Worm (Caenorhabditis elegans) whole organism, young adult: ENCODE results near the gene F54E4.2.

Experiments used
- F49E8.2 ChIP-seq: sonication (generic microtip); optimal IDR thresholded peaks from 3 replicates; lab custom pipeline; 2017; ENCODE audit warnings: missing genetic modification characterization, mild to moderate bottlenecking, missing compliant biosample characterization, antibody characterized with exemption, moderate library complexity; ENCODE audit not compliant: insufficient read depth
- dpff-1 ChIP-seq: sonication (generic microtip); optimal IDR thresholded peaks from 2 replicates; lab custom pipeline; 2017; ENCODE audit warnings: mild to moderate bottlenecking, missing genetic modification characterization, missing compliant biosample characterization
- dpl-1 ChIP-seq: fragments of 150-350 bp; optimal IDR thresholded peaks from 2 replicates; lab custom pipeline; 2014; ENCODE audit warnings: missing biosample characterization, missing genetic modification reagents, missing genetic modification characterization
- hlh-12 ChIP-seq: sonication (generic microtip); optimal IDR thresholded peaks from 2 replicates; lab custom pipeline; 2016; ENCODE audit warnings: missing genetic modification characterization, missing compliant biosample characterization
- snpc-4 ChIP-seq, 5 experiments: fragments of 150-350 bp in 1 of 5; sonication (generic microtip) in 4 of 5; optimal IDR thresholded peaks; 2 replicates each; lab custom pipeline; 2014 to 2018; ENCODE audit warnings: missing genetic modification characterization in 5 of 5, missing biosample characterization in 3 of 5, antibody characterized with exemption in 2 of 5, mild to moderate bottlenecking in 2 of 5, missing compliant biosample characterization in 2 of 5, missing genotype in 2 of 5, moderate library complexity in 2 of 5, missing genetic modification reagents in 1 of 5
- zim-3 ChIP-seq: sonication (generic microtip); optimal IDR thresholded peaks from 2 replicates; lab custom pipeline; 2017; ENCODE audit warnings: mild to moderate bottlenecking, missing genetic modification characterization, moderate library complexity, missing compliant biosample characterization
- ztf-25 ChIP-seq: fragments of 200-800 bp; sonication (Bioruptor generic); IDR thresholded peaks from 2 replicates; pipeline ENCODE4 v1.3.6; 2022; ENCODE audit warnings: missing genetic modification reagents, missing genetic modification characterization, missing compliant biosample characterization

- TF ChIP-seq ztf-25 (no peak), zim-3 (no peak), dpl-1 (GFP tag; lab: Kevin White, UChicago) (no peak), snpc-4 (GFP tag; optimal IDR thresholded peaks at IDR 0.05; lab: Kevin White, UChicago) (no peak), snpc-4 (tag; optimal IDR thresholded peaks at IDR 0.05; lab: Kevin White, UChicago) (no peak), dpff-1 (tag; lab: Kevin White, UChicago) (no peak), F49E8.2 (tag; lab: Kevin White, UChicago) (no peak), hlh-12 (tag; lab: Kevin White, UChicago) (no peak)
Observed at ce11 chrX:14636157-14636556, 7.4 kb upstream of the F54E4.2 start, which contains the start of gene F54E4.3.
